Worm (Caenorhabditis elegans) whole organism, L1 larva: ENCODE measurements around the gene C24H11.2.

Experiments
- C04F5.9 ChIP-seq: sonication (generic microtip); optimal IDR thresholded peaks from 2 replicates; lab custom pipeline; 2016; ENCODE audit warnings: missing genetic modification characterization, missing compliant biosample characterization
- C16A3.4 ChIP-seq: fragments of 150-350 bp; optimal IDR thresholded peaks from 2 replicates; lab custom pipeline; 2014; ENCODE audit warnings: missing biosample characterization, missing genetic modification characterization
- C34B4.2 ChIP-seq: sonication (generic microtip); optimal IDR thresholded peaks from 2 replicates; lab custom pipeline; 2017; ENCODE audit warnings: mild to moderate bottlenecking, missing genetic modification characterization, missing compliant biosample characterization
- aly-2 ChIP-seq: fragments of 150-350 bp; optimal IDR thresholded peaks from 2 replicates; lab custom pipeline; 2014; ENCODE audit warnings: missing biosample characterization, missing genetic modification characterization
- ama-1 ChIP-seq: fragments of 150-350 bp; optimal IDR thresholded peaks from 2 replicates; lab custom pipeline; 2014
- blmp-1 ChIP-seq: fragments of 150-350 bp; optimal IDR thresholded peaks from 2 replicates; lab custom pipeline; 2014; ENCODE audit warnings: missing biosample characterization, missing genetic modification characterization
- dpl-1 ChIP-seq, 3 experiments: fragments of 150-350 bp in 2 of 3; sonication (generic microtip) in 1 of 3; optimal IDR thresholded peaks; 2 replicates each; lab custom pipeline; 2014 to 2017; ENCODE audit warnings: missing biosample characterization in 3 of 3, missing genetic modification characterization in 3 of 3, missing genetic modification reagents in 3 of 3
- efl-1 ChIP-seq, 4 experiments: fragments of 150-350 bp; optimal IDR thresholded peaks in 3 of 4; peaks in 1 of 4; 1 replicate in 1 of 4; 2 replicates in 3 of 4; lab custom pipeline; 2014; ENCODE audit warnings: missing biosample characterization in 2 of 4, missing genetic modification characterization in 2 of 4, missing genetic modification reagents in 2 of 4
- egl-13 ChIP-seq: sonication (generic microtip); optimal IDR thresholded peaks from 2 replicates; lab custom pipeline; 2016; ENCODE audit warnings: missing genotype, missing genetic modification reagents, missing genetic modification characterization, missing compliant biosample characterization
- egl-27 ChIP-seq, 2 experiments: fragments of 150-350 bp in 1 of 2; sonication (generic microtip); optimal IDR thresholded peaks; 3 replicates each; lab custom pipeline; 2017 to 2018; ENCODE audit warnings: missing biosample characterization in 2 of 2, missing genetic modification characterization in 2 of 2, missing genetic modification reagents in 2 of 2
- elt-2 ChIP-seq: sonication (generic microtip); optimal IDR thresholded peaks from 2 replicates; lab custom pipeline; 2016; ENCODE audit warnings: missing genetic modification characterization, mild to moderate bottlenecking, inconsistent platforms, missing compliant biosample characterization, missing genetic modification reagents
- ets-5 ChIP-seq: fragments of 200-800 bp; sonication (Bioruptor generic); IDR thresholded peaks from 2 replicates; pipeline ENCODE4 v1.3.6; 2022; ENCODE audit warnings: missing genetic modification characterization, missing compliant biosample characterization
- grh-1 ChIP-seq: fragments of 200-800 bp; sonication (Bioruptor generic); IDR thresholded peaks from 2 replicates; pipeline ENCODE4 v1.3.6; 2022; ENCODE audit warnings: missing genetic modification reagents, missing genetic modification characterization, missing compliant biosample characterization
- hlh-17 ChIP-seq: fragments of 200-800 bp; sonication (Bioruptor generic); optimal IDR thresholded peaks from 2 replicates; lab custom pipeline; 2018; ENCODE audit warnings: missing genetic modification characterization, mild to moderate bottlenecking, missing compliant biosample characterization, moderate library complexity, borderline replicate concordance
- irx-1 ChIP-seq: sonication (generic microtip); optimal IDR thresholded peaks from 2 replicates; lab custom pipeline; 2016; ENCODE audit warnings: missing genetic modification characterization, missing compliant biosample characterization
- isw-1 ChIP-seq: fragments of 200-800 bp; sonication (Bioruptor generic); IDR thresholded peaks from 2 replicates; pipeline ENCODE4 v1.3.6; 2022; ENCODE audit warnings: missing genetic modification characterization, missing compliant biosample characterization
- jun-1 ChIP-seq: fragments of 150-350 bp; optimal IDR thresholded peaks from 2 replicates; lab custom pipeline; 2014; ENCODE audit warnings: missing biosample characterization, missing genetic modification reagents, missing genetic modification characterization
- lin-14 ChIP-seq: fragments of 200-800 bp; sonication (Bioruptor generic); optimal IDR thresholded peaks from 2 replicates; lab custom pipeline; 2018; ENCODE audit warnings: mild to moderate bottlenecking, missing genetic modification characterization, moderate library complexity, missing compliant biosample characterization
- lin-35 ChIP-seq, 2 experiments: fragments of 150-350 bp; optimal IDR thresholded peaks; 2 replicates each; lab custom pipeline; 2014; ENCODE audit warnings: missing biosample characterization in 2 of 2, missing genetic modification characterization in 2 of 2, missing genetic modification reagents in 2 of 2
- lir-3 ChIP-seq: sonication (generic microtip); optimal IDR thresholded peaks from 2 replicates; lab custom pipeline; 2016; ENCODE audit warnings: mild to moderate bottlenecking, missing genetic modification characterization, moderate library complexity, missing compliant biosample characterization; ENCODE audit not compliant: poor library complexity
- lsy-2 ChIP-seq, 2 experiments: fragments of 150-350 bp; optimal IDR thresholded peaks; 2 replicates each; lab custom pipeline; 2014; ENCODE audit warnings: missing biosample characterization in 2 of 2, missing genetic modification characterization in 2 of 2
- mab-9 ChIP-seq: fragments of 200-800 bp; sonication (Bioruptor generic); IDR thresholded peaks from 2 replicates; pipeline ENCODE4 v1.3.6; 2022; ENCODE audit warnings: missing genetic modification reagents, missing genetic modification characterization, missing compliant biosample characterization
- mdl-1 ChIP-seq, 2 experiments: fragments of 150-350 bp; optimal IDR thresholded peaks; 2 replicates each; lab custom pipeline; 2014 to 2017; ENCODE audit warnings: missing biosample characterization in 2 of 2, missing genetic modification characterization in 2 of 2, inconsistent platforms in 1 of 2
- mef-2 ChIP-seq: fragments of 150-350 bp; optimal IDR thresholded peaks from 2 replicates; lab custom pipeline; 2014; ENCODE audit warnings: missing biosample characterization, missing genetic modification characterization
- mep-1 ChIP-seq: fragments of 150-350 bp; optimal IDR thresholded peaks from 2 replicates; lab custom pipeline; 2014; ENCODE audit warnings: missing biosample characterization, missing genetic modification characterization
- nhr-20 ChIP-seq: sonication (generic microtip); optimal IDR thresholded peaks from 2 replicates; lab custom pipeline; 2016; ENCODE audit warnings: mild to moderate bottlenecking, missing genetic modification characterization, missing compliant biosample characterization
- nhr-71 ChIP-seq: sonication (generic microtip); optimal IDR thresholded peaks from 2 replicates; lab custom pipeline; 2016; ENCODE audit warnings: mild to moderate bottlenecking, missing genetic modification characterization, moderate library complexity, missing compliant biosample characterization
- nhr-85 ChIP-seq: sonication (generic microtip); peaks from one replicate; lab custom pipeline; 2016; ENCODE audit warnings: missing genetic modification characterization, inconsistent platforms, missing compliant biosample characterization
- nhr-90 ChIP-seq: sonication (generic microtip); optimal IDR thresholded peaks from 2 replicates; lab custom pipeline; 2016; ENCODE audit warnings: mild to moderate bottlenecking, missing genetic modification characterization, missing compliant biosample characterization; ENCODE audit not compliant: poor library complexity
- pag-3 ChIP-seq: sonication (generic microtip); optimal IDR thresholded peaks from 2 replicates; lab custom pipeline; 2017; ENCODE audit warnings: missing genetic modification characterization, mild to moderate bottlenecking, missing compliant biosample characterization, antibody characterized with exemption, borderline replicate concordance; ENCODE audit not compliant: insufficient read depth
- pax-3 ChIP-seq: fragments of 200-800 bp; sonication (Bioruptor generic); optimal IDR thresholded peaks from 2 replicates; lab custom pipeline; 2018; ENCODE audit warnings: mild to moderate bottlenecking, missing genetic modification characterization, moderate library complexity, missing compliant biosample characterization
- pqm-1 ChIP-seq: sonication (generic microtip); optimal IDR thresholded peaks from 3 replicates; lab custom pipeline; 2017; ENCODE audit warnings: missing biosample characterization, missing genetic modification characterization
- skn-1 ChIP-seq: fragments of 150-350 bp; optimal IDR thresholded peaks from 2 replicates; lab custom pipeline; 2014; ENCODE audit warnings: missing biosample characterization, missing genetic modification characterization
- snpc-4 ChIP-seq: fragments of 150-350 bp; optimal IDR thresholded peaks from 2 replicates; lab custom pipeline; 2014; ENCODE audit warnings: missing biosample characterization, missing genetic modification characterization
- snu-23 ChIP-seq: sonication (generic microtip); optimal IDR thresholded peaks from 2 replicates; lab custom pipeline; 2016; ENCODE audit warnings: missing genetic modification characterization, missing compliant biosample characterization
- tlp-1 ChIP-seq: fragments of 150-350 bp; optimal IDR thresholded peaks from 2 replicates; lab custom pipeline; 2014; ENCODE audit warnings: missing biosample characterization, missing genetic modification characterization
- unc-62 ChIP-seq: fragments of 150-350 bp; optimal IDR thresholded peaks from 2 replicates; lab custom pipeline; 2014; ENCODE audit warnings: missing biosample characterization, missing genetic modification reagents, missing genetic modification characterization
- unc-86 ChIP-seq: sonication (generic microtip); optimal IDR thresholded peaks from 2 replicates; lab custom pipeline; 2016; ENCODE audit warnings: missing genetic modification characterization, missing compliant biosample characterization
- unc-98 ChIP-seq: fragments of 200-800 bp; sonication (Bioruptor generic); IDR thresholded peaks from 2 replicates; pipeline ENCODE4 v1.3.6; 2022; ENCODE audit warnings: missing genetic modification characterization, missing compliant biosample characterization
- vab-15 ChIP-seq: sonication (generic microtip); optimal IDR thresholded peaks from 2 replicates; lab custom pipeline; 2017; ENCODE audit warnings: missing genotype, mild to moderate bottlenecking, missing genetic modification characterization, missing compliant biosample characterization
- zip-4 ChIP-seq: fragments of 200-800 bp; sonication (Bioruptor generic); optimal IDR thresholded peaks from 2 replicates; lab custom pipeline; 2018; ENCODE audit warnings: mild to moderate bottlenecking, missing genetic modification characterization, moderate library complexity, missing compliant biosample characterization
- ztf-4 ChIP-seq: fragments of 150-350 bp; optimal IDR thresholded peaks from 2 replicates; lab custom pipeline; 2014; ENCODE audit warnings: missing biosample characterization, missing genetic modification characterization

C24H11.2 gene

DNA sequence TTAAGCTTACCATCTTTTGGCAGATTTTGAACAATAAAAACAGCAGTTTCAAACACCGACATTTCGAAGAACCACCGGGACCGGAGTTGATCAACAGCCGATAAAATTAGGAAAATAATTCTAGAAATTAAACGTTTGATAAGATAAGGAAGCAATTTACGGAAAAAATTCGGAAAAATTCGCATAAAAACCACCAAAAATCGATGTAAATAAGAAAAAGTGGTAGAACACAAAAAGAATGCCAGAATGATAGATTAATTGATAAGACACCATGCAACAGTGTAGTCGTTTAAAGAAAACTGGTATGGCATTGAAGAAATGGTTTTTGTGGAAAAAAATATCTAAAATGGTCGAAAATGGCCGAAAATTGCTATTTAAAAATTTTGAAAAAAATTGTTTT lies 30.3 kb upstream of the C24H11.2 start, which contains the start of gene maa-1:
TSS of gene maa-1 (minus strand) at position 120 of the 400 bp plus-strand sequence.
- TF ChIP-seq nhr-90 (tag; lab: Kevin White, UChicago) (no peak), elt-2 (tag; lab: Kevin White, UChicago) (peak; percentile 57), nhr-20 (tag; lab: Kevin White, UChicago) (peak; percentile 18)
- TF ChIP-seq, all 84 proteins: peak for 2

DNA sequence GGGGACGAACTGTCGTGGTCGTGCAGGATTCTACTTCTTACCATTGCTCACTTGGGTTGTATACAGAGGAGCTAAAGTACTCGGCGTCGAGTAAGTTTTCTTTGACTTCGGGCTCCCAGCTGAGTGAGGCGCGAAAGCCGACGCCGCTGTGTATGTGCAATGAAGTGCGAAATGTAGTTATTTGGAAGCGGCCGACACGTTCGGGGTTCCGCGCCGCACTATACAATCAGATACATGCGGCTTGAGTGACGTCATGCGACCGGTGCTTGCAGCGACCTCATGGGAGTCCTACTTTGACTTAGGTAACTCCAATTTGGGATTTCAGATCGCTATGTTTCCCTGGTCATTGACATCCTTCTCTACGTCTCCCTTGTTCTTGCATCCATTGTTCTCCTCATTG lies 25.7 kb upstream of the C24H11.2 start:
- no peak for TF ChIP-seq ama-1
- TF ChIP-seq snpc-4 (tag; lab: Kevin White, UChicago) = peak; percentile 90
- no peak for TF ChIP-seq jun-1
- TF ChIP-seq nhr-71 = peak; percentile 15

DNA sequence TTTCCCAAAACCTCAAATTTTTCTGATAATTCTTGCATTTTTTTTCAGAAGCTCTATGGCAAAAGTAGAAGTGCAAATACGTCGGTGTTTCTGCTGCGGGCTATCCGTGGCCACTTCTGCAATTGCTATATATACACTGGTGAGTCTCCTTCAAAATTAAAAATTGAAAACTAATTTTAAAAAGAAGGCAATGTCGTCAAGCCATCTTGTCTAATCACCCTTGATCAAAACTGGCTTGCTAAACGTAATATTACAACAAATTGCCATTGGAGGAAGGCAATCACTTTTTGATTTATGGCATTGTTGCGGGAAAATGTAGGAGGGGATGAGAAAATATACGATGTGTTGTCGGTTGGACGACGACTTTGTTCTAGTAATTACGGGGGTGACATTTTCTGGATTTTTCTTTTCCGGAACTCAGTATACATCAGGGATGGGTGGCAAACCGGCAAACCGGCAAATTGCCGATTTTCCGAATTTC lies 24.4 kb upstream of the C24H11.2 start, which contains the start of gene C18D11.1:
TSS of gene C18D11.1 (plus strand) at position 51 of the 481 bp plus-strand sequence.
- no peak for TF ChIP-seq ztf-4 (tag; lab: Kevin White, UChicago)
- TF ChIP-seq unc-98 = no peak
- TF ChIP-seq unc-86 (tag; lab: Kevin White, UChicago) = no peak
- TF ChIP-seq nhr-85 (tag; lab: Kevin White, UChicago) = peak; percentile 53
- TF ChIP-seq aly-2 (tag; lab: Kevin White, UChicago) = no peak
- TF ChIP-seq unc-62 (GFP tag; lab: Kevin White, UChicago) = no peak
- no peak for TF ChIP-seq isw-1
- TF ChIP-seq hlh-17 (GFP tag; lab: Kevin White, UChicago) = no peak
- no peak for TF ChIP-seq pax-3 (tag; lab: Kevin White, UChicago)
- TF ChIP-seq pag-3 (tag; lab: Kevin White, UChicago) = peak; percentile 47
- TF ChIP-seq, all 84 proteins: peak for 2

DNA sequence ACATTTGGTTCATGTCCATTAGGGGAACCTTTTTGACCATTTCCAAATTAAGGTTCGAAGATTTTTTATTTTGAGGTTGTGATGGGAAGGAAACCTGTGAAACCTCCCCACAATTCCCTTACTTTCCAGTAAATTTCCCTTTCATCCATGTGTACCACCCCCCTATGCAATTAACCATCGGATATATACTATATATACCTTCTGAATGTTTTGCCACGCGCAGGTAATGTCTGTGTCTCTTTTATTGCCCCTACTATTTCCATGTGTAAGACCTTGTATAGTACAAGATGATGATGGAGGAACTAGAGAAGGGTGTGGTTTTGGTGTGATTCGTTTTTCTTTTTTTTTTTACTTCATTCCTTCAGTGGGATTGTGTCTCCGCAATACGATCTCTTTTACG lies 22.5 kb upstream of the C24H11.2 start:
- no peak for TF ChIP-seq skn-1
- TF ChIP-seq nhr-20 (tag; lab: Kevin White, UChicago) = peak; percentile 29
- TF ChIP-seq C34B4.2 (tag; lab: Kevin White, UChicago) = no peak
- no peak for TF ChIP-seq grh-1 (GFP tag; lab: Robert Waterston, UW)
- TF ChIP-seq C04F5.9 (tag; lab: Kevin White, UChicago) = no peak
- TF ChIP-seq elt-2 (tag; lab: Kevin White, UChicago) = no peak
- no peak for TF ChIP-seq ama-1
- TF ChIP-seq nhr-90 (tag; lab: Kevin White, UChicago) = no peak
- no peak for TF ChIP-seq mef-2 (tag; lab: Kevin White, UChicago)
- no peak for TF ChIP-seq mdl-1 (tag; optimal IDR thresholded peaks at IDR 0.05; lab: Kevin White, UChicago)
- TF ChIP-seq mep-1 (tag; lab: Kevin White, UChicago) = peak; percentile 34
- TF ChIP-seq mab-9 (GFP tag; lab: Robert Waterston, UW) = no peak
- peak; percentile 65 for TF ChIP-seq lin-14 (GFP tag; lab: Kevin White, UChicago)
- TF ChIP-seq egl-13 (tag; lab: Kevin White, UChicago) = no peak
- TF ChIP-seq snu-23 = peak; percentile 14
- TF ChIP-seq nhr-85 (tag; lab: Kevin White, UChicago) = peak; percentile 44
- TF ChIP-seq blmp-1 = peak; percentile 86

ce11 chrIII:11811839-11812238 lies 19.7 kb upstream of the C24H11.2 start:
- peak in 1 of 2 experiments; percentile 64 for TF ChIP-seq lsy-2 (tag; optimal IDR thresholded peaks at IDR 0.05; lab: Kevin White, UChicago)
- no peak for TF ChIP-seq elt-2 (tag; lab: Kevin White, UChicago)
- TF ChIP-seq blmp-1 = peak; percentile 93
- peak; percentile 39 for TF ChIP-seq nhr-71
- no peak for TF ChIP-seq vab-15 (tag; lab: Kevin White, UChicago)
- TF ChIP-seq nhr-20 (tag; lab: Kevin White, UChicago) = peak; percentile 42
- peak in 1 of 2 experiments; percentile 24 for TF ChIP-seq mdl-1 (tag; optimal IDR thresholded peaks at IDR 0.05; lab: Kevin White, UChicago)
- TF ChIP-seq egl-27 (tag; optimal IDR thresholded peaks at IDR 0.05; lab: Kevin White, UChicago) = no peak
- TF ChIP-seq irx-1 (tag; lab: Kevin White, UChicago) = no peak
- TF ChIP-seq pqm-1 = no peak
- no peak for TF ChIP-seq unc-98
- TF ChIP-seq lir-3 = no peak
- peak; percentile 80 for TF ChIP-seq lin-14 (GFP tag; lab: Kevin White, UChicago)
- peak; percentile 18 to 48 for TF ChIP-seq lin-35 (GFP tag; optimal IDR thresholded peaks at IDR 0.05; lab: Kevin White, UChicago)
- peak; percentile 15 for TF ChIP-seq C16A3.4
- peak; percentile 26 to 43 (median 31) for TF ChIP-seq dpl-1 (GFP tag; optimal IDR thresholded peaks at IDR 0.05; lab: Kevin White, UChicago)
- peak; percentile 61 for TF ChIP-seq snu-23
- TF ChIP-seq efl-1 (optimal IDR thresholded peaks at IDR 0.05; lab: Kevin White, UChicago) = peak; percentile 16 to 22
- TF ChIP-seq efl-1 (GFP tag; optimal IDR thresholded peaks at IDR 0.05 in 1 of 2; lab: Kevin White, UChicago) = no peak
- no peak for TF ChIP-seq unc-62 (GFP tag; lab: Kevin White, UChicago)
- TF ChIP-seq zip-4 (GFP tag; lab: Kevin White, UChicago) = no peak
- TF ChIP-seq ets-5 (GFP tag; lab: Robert Waterston, UW) = no peak
- TF ChIP-seq C04F5.9 (tag; lab: Kevin White, UChicago) = no peak
- no peak for TF ChIP-seq tlp-1 (tag; lab: Kevin White, UChicago)
